Worm (Caenorhabditis elegans) whole organism, young adult: Measurements from ENCODE around the gene F16B12.6.

Experiments
- F52B5.7 ChIP-seq: sonication (generic microtip); optimal IDR thresholded peaks from 2 replicates; lab custom pipeline; 2016; ENCODE audit warnings: mild to moderate bottlenecking, missing genetic modification characterization, missing compliant biosample characterization
- F57A8.1 ChIP-seq: fragments of 200-800 bp; sonication (Bioruptor generic); optimal IDR thresholded peaks from 2 replicates; lab custom pipeline; 2018; ENCODE audit warnings: mild to moderate bottlenecking, missing genetic modification characterization, moderate library complexity, missing compliant biosample characterization
- K12H6.12 ChIP-seq: fragments of 200-800 bp; sonication (Bioruptor generic); optimal IDR thresholded peaks from 2 replicates; lab custom pipeline; 2018; ENCODE audit warnings: mild to moderate bottlenecking, missing genetic modification characterization, missing compliant biosample characterization
- Y53G8AR.9 ChIP-seq: fragments of 200-800 bp; sonication (Bioruptor generic); conservative IDR thresholded peaks from 2 replicates; pipeline ENCODE4 v1.3.6; 2022; ENCODE audit warnings: missing genetic modification reagents, missing genetic modification characterization, missing compliant biosample characterization
- Y67H2A.10 ChIP-seq: fragments of 200-800 bp; sonication (Bioruptor generic); conservative IDR thresholded peaks from 2 replicates; pipeline ENCODE4 v1.3.6; 2022; ENCODE audit warnings: missing genetic modification reagents, missing genetic modification characterization, missing compliant biosample characterization
- ama-1 ChIP-seq, 3 experiments: fragments of 150-350 bp in 1 of 3; sonication (generic microtip) in 2 of 3; optimal IDR thresholded peaks; 2 replicates each; lab custom pipeline; 2014 to 2018; ENCODE audit warnings: missing biosample characterization in 2 of 3, missing genetic modification characterization in 2 of 3, missing genetic modification reagents in 2 of 3
- ceh-58 ChIP-seq: fragments of 200-800 bp; sonication (Bioruptor generic); IDR thresholded peaks from 2 replicates; pipeline ENCODE4 v1.3.6; 2022; ENCODE audit warnings: missing genetic modification characterization, missing compliant biosample characterization
- dpl-1 ChIP-seq: fragments of 150-350 bp; optimal IDR thresholded peaks from 2 replicates; lab custom pipeline; 2014; ENCODE audit warnings: missing biosample characterization, missing genetic modification reagents, missing genetic modification characterization
- him-1 ChIP-seq: sonication (generic microtip); optimal IDR thresholded peaks from 2 replicates; lab custom pipeline; 2016; ENCODE audit warnings: missing genotype, missing genetic modification reagents, missing genetic modification characterization, missing compliant biosample characterization
- ztf-25 ChIP-seq: fragments of 200-800 bp; sonication (Bioruptor generic); IDR thresholded peaks from 2 replicates; pipeline ENCODE4 v1.3.6; 2022; ENCODE audit warnings: missing genetic modification reagents, missing genetic modification characterization, missing compliant biosample characterization

ce11 chrX:14062771-14063170 is 39.3 kb upstream of the F16B12.6 start:
- no peak for TF ChIP-seq Y67H2A.10
- no peak for TF ChIP-seq F52B5.7
- TF ChIP-seq dpl-1 (GFP tag; lab: Kevin White, UChicago) = no peak
- no peak for TF ChIP-seq K12H6.12 (tag; lab: Kevin White, UChicago)
- no peak for TF ChIP-seq him-1
- no peak for TF ChIP-seq F57A8.1 (GFP tag; lab: Kevin White, UChicago)
- TF ChIP-seq ama-1 (optimal IDR thresholded peaks at IDR 0.05; lab: Kevin White, UChicago) = no peak
- no peak for TF ChIP-seq ama-1 (GFP tag; optimal IDR thresholded peaks at IDR 0.05; lab: Kevin White, UChicago)
- no peak for TF ChIP-seq ceh-58
- TF ChIP-seq Y53G8AR.9 = no peak
- no peak for TF ChIP-seq ztf-25 (GFP tag; lab: Robert Waterston, UW)
